Fruit fly (Drosophila melanogaster) whole organism, embryonic: ENCODE results near the gene Tusp.

ENCODE experiments used
- Adf1 ChIP-seq: fragments of 200-800 bp; sonication (Bioruptor generic); IDR thresholded peaks from 2 replicates; pipeline ENCODE4 v1.3.6; 2022; ENCODE audit warnings: missing biosample characterization, missing genetic modification characterization
- B-H1 ChIP-seq: fragments of 200-800 bp; sonication (Bioruptor generic); IDR thresholded peaks from 3 replicates; pipeline ENCODE4 v1.3.6; 2022; ENCODE audit warnings: missing biosample characterization, missing genetic modification characterization
- BEAF-32 ChIP-seq: fragments of 200-800 bp; sonication (Bioruptor generic); optimal IDR thresholded peaks from 3 replicates; lab custom pipeline; 2017; ENCODE audit warnings: missing biosample characterization, missing genetic modification characterization, mild to moderate bottlenecking, moderate library complexity, missing genetic modification reagents
- CG10321 ChIP-seq: fragments of 200-800 bp; sonication (Bioruptor generic); IDR thresholded peaks from 2 replicates; pipeline ENCODE4 v1.3.6; 2022; ENCODE audit warnings: missing biosample characterization, missing genetic modification characterization
- CG10366 ChIP-seq: fragments of 200-800 bp; sonication (Bioruptor generic); IDR thresholded peaks from 2 replicates; pipeline ENCODE4 v1.3.6; 2022; ENCODE audit warnings: missing biosample characterization, missing genetic modification characterization
- CG11560 ChIP-seq: fragments of 200-800 bp; sonication (Bioruptor generic); IDR thresholded peaks from 3 replicates; pipeline ENCODE4 v1.3.6; 2022; ENCODE audit warnings: missing biosample characterization, missing genetic modification characterization
- CG11695 ChIP-seq: fragments of 200-800 bp; sonication (Bioruptor generic); IDR thresholded peaks from 3 replicates; pipeline ENCODE4 v1.3.6; 2022; ENCODE audit warnings: missing biosample characterization, missing genetic modification characterization
- CG15011 ChIP-seq: fragments of 200-800 bp; sonication (Bioruptor generic); optimal IDR thresholded peaks from 3 replicates; lab custom pipeline; 2018; ENCODE audit warnings: missing biosample characterization, mild to moderate bottlenecking, missing genetic modification characterization
- CG15269 ChIP-seq: fragments of 200-800 bp; sonication (Bioruptor generic); optimal IDR thresholded peaks from 2 replicates; lab custom pipeline; 2018; ENCODE audit warnings: missing biosample characterization, mild to moderate bottlenecking, missing genetic modification characterization, moderate library complexity
- CG16815 ChIP-seq: fragments of 200-800 bp; sonication (Bioruptor generic); optimal IDR thresholded peaks from 3 replicates; lab custom pipeline; 2017; ENCODE audit warnings: missing biosample characterization, mild to moderate bottlenecking, missing genetic modification characterization
- CG18476 ChIP-seq: fragments of 200-800 bp; sonication (Bioruptor generic); optimal IDR thresholded peaks from 2 replicates; lab custom pipeline; 2016; ENCODE audit warnings: missing biosample characterization, mild to moderate bottlenecking, missing genetic modification characterization
- CG18764 ChIP-seq: fragments of 200-800 bp; sonication (Bioruptor generic); optimal IDR thresholded peaks from 3 replicates; lab custom pipeline; 2016; ENCODE audit warnings: missing biosample characterization, missing genetic modification characterization
- CG2120 ChIP-seq: fragments of 200-800 bp; sonication (Bioruptor generic); optimal IDR thresholded peaks from 3 replicates; lab custom pipeline; 2016; ENCODE audit warnings: missing biosample characterization, missing genetic modification characterization
- CG30403 ChIP-seq: fragments of 200-800 bp; sonication (Bioruptor generic); optimal IDR thresholded peaks from 3 replicates; lab custom pipeline; 2016; ENCODE audit warnings: missing biosample characterization, missing genetic modification characterization
- CG33213 ChIP-seq: fragments of 200-800 bp; sonication (Bioruptor generic); optimal IDR thresholded peaks from 3 replicates; lab custom pipeline; 2016; ENCODE audit warnings: missing biosample characterization, missing genetic modification characterization
- CG34422 ChIP-seq: fragments of 200-800 bp; sonication (Bioruptor generic); IDR thresholded peaks from 3 replicates; pipeline ENCODE4 v1.3.6; 2022; ENCODE audit warnings: missing biosample characterization, missing genetic modification characterization
- CG4404 ChIP-seq: fragments of 200-800 bp; sonication (Bioruptor generic); IDR thresholded peaks from 2 replicates; pipeline ENCODE4 v1.3.6; 2022; ENCODE audit warnings: missing biosample characterization, missing genetic modification characterization
- CG4854 ChIP-seq: fragments of 200-800 bp; sonication (Bioruptor generic); optimal IDR thresholded peaks from 2 replicates; lab custom pipeline; 2016; ENCODE audit warnings: missing biosample characterization, missing genetic modification characterization, inconsistent platforms
- CG7963 ChIP-seq: fragments of 200-800 bp; sonication (Bioruptor generic); IDR thresholded peaks from 3 replicates; pipeline ENCODE4 v1.3.6; 2022; ENCODE audit warnings: missing biosample characterization, missing genetic modification characterization; ENCODE audit not compliant: partially characterized antibody
- CG8089 ChIP-seq: fragments of 200-800 bp; sonication (Bioruptor generic); optimal IDR thresholded peaks from 3 replicates; lab custom pipeline; 2016; ENCODE audit warnings: missing biosample characterization, missing genetic modification characterization
- CG8478 ChIP-seq: fragments of >200 bp; optimal IDR thresholded peaks from 2 replicates; lab custom pipeline; 2018
- CG8924 ChIP-seq: fragments of 200-800 bp; optimal IDR thresholded peaks from 3 replicates; lab custom pipeline; 2019; ENCODE audit warnings: missing biosample characterization, mild to moderate bottlenecking, missing genetic modification characterization, moderate library complexity
- Dbx ChIP-seq: fragments of 200-800 bp; sonication (Bioruptor generic); IDR thresholded peaks from 3 replicates; pipeline ENCODE4 v1.3.6; 2022; ENCODE audit warnings: missing biosample characterization, missing genetic modification characterization
- E2f1 ChIP-seq: fragments of 200-800 bp; sonication (Bioruptor generic); IDR thresholded peaks from 2 replicates; pipeline ENCODE4 v1.3.6; 2022; ENCODE audit warnings: missing biosample characterization, missing genetic modification characterization
- Hr78 ChIP-seq, 2 experiments: fragments of 200-800 bp in 1 of 2; fragments of >200 bp in 1 of 2; sonication (Bioruptor generic) in 1 of 2; optimal IDR thresholded peaks; 2 replicates each; lab custom pipeline; 2017 to 2019; ENCODE audit warnings: missing biosample characterization in 2 of 2, missing genetic modification characterization in 2 of 2, mild to moderate bottlenecking in 1 of 2, moderate library complexity in 1 of 2
- MBD-R2 ChIP-seq: fragments of 200-800 bp; sonication (Bioruptor generic); IDR thresholded peaks from 2 replicates; pipeline ENCODE4 v1.3.6; 2022; ENCODE audit warnings: missing biosample characterization, missing genetic modification characterization
- Meics ChIP-seq: fragments of 200-800 bp; sonication (Bioruptor generic); optimal IDR thresholded peaks from 2 replicates; lab custom pipeline; 2017; ENCODE audit warnings: missing biosample characterization, mild to moderate bottlenecking, missing genetic modification characterization
- Nf-YC ChIP-seq: fragments of 200-800 bp; optimal IDR thresholded peaks from 3 replicates; lab custom pipeline; 2019; ENCODE audit warnings: missing biosample characterization, mild to moderate bottlenecking, missing genetic modification characterization, moderate library complexity
- Oaz ChIP-seq: fragments of 200-800 bp; sonication (Bioruptor generic); IDR thresholded peaks from 2 replicates; pipeline ENCODE4 v1.3.6; 2022; ENCODE audit warnings: missing biosample characterization, missing genetic modification characterization
- Optix ChIP-seq: fragments of 200-800 bp; sonication (Bioruptor generic); IDR thresholded peaks from 3 replicates; pipeline ENCODE4 v1.3.6; 2022; ENCODE audit warnings: missing biosample characterization, missing genetic modification characterization
- Rfx ChIP-seq: fragments of 200-800 bp; sonication (Bioruptor generic); IDR thresholded peaks from 2 replicates; pipeline ENCODE4 v1.3.6; 2022; ENCODE audit warnings: missing biosample characterization, missing genetic modification characterization
- Spps ChIP-seq: fragments of 200-800 bp; sonication (Bioruptor generic); optimal IDR thresholded peaks from 2 replicates; lab custom pipeline; 2018; ENCODE audit warnings: missing biosample characterization, mild to moderate bottlenecking, missing genetic modification characterization
- YL-1 ChIP-seq: fragments of 200-800 bp; sonication (Bioruptor generic); optimal IDR thresholded peaks from 3 replicates; lab custom pipeline; 2017; ENCODE audit warnings: missing biosample characterization, mild to moderate bottlenecking, missing genetic modification characterization
- bbx ChIP-seq: fragments of 200-800 bp; sonication (Bioruptor generic); IDR thresholded peaks from 2 replicates; pipeline ENCODE4 v1.3.6; 2022; ENCODE audit warnings: missing biosample characterization, missing genetic modification characterization; ENCODE audit not compliant: partially characterized antibody
- ci ChIP-seq: fragments of 200-800 bp; sonication (Bioruptor generic); IDR thresholded peaks from 3 replicates; pipeline ENCODE4 v1.3.6; 2022; ENCODE audit warnings: missing biosample characterization, missing genetic modification characterization
- danr ChIP-seq: fragments of 200-800 bp; sonication (Bioruptor generic); IDR thresholded peaks from 2 replicates; pipeline ENCODE4 v1.3.6; 2022; ENCODE audit warnings: missing biosample characterization, missing genetic modification characterization
- fd64A ChIP-seq: fragments of 200-800 bp; sonication (Bioruptor generic); optimal IDR thresholded peaks from 3 replicates; lab custom pipeline; 2018; ENCODE audit warnings: missing biosample characterization, mild to moderate bottlenecking, missing genetic modification characterization
- klu ChIP-seq: fragments of 200-800 bp; sonication (Bioruptor generic); IDR thresholded peaks from 2 replicates; pipeline ENCODE4 v1.3.6; 2022; ENCODE audit warnings: missing biosample characterization, missing genetic modification characterization
- lab ChIP-seq: fragments of 200-800 bp; sonication (Bioruptor generic); optimal IDR thresholded peaks from 3 replicates; lab custom pipeline; 2017; ENCODE audit warnings: missing biosample characterization, missing genetic modification characterization, mild to moderate bottlenecking, moderate library complexity, missing genetic modification reagents
- lov ChIP-seq, 2 experiments: fragments of 200-800 bp in 1 of 2; fragments of >200 bp in 1 of 2; sonication (Bioruptor generic) in 1 of 2; IDR thresholded peaks in 1 of 2; optimal IDR thresholded peaks in 1 of 2; 2 replicates in 1 of 2; 3 replicates in 1 of 2; pipeline versions ENCODE4 v1.3.6 to Lab custom; 2017 to 2022; ENCODE audit warnings: missing biosample characterization in 1 of 2, missing genetic modification characterization in 1 of 2
- odd ChIP-seq: fragments of 200-800 bp; sonication (Bioruptor generic); optimal IDR thresholded peaks from 2 replicates; lab custom pipeline; 2017; ENCODE audit warnings: missing biosample characterization, mild to moderate bottlenecking, missing genetic modification characterization
- pb ChIP-seq: fragments of 200-800 bp; sonication (Bioruptor generic); optimal IDR thresholded peaks from 3 replicates; lab custom pipeline; 2016; ENCODE audit warnings: missing biosample characterization, missing genetic modification characterization
- pros ChIP-seq: fragments of 200-800 bp; sonication (Bioruptor generic); optimal IDR thresholded peaks from 3 replicates; lab custom pipeline; 2019; ENCODE audit warnings: missing biosample characterization, mild to moderate bottlenecking, missing genetic modification characterization, moderate library complexity
- sc ChIP-seq, 3 experiments: fragments of >200 bp in 2 of 3; fragments of 200-800 bp in 1 of 3; sonication (Bioruptor generic) in 1 of 3; optimal IDR thresholded peaks; 2 replicates in 2 of 3; 3 replicates in 1 of 3; lab custom pipeline; 2017; ENCODE audit warnings: mild to moderate bottlenecking in 1 of 3, missing biosample characterization in 1 of 3, missing genetic modification characterization in 1 of 3, missing genetic modification reagents in 1 of 3
- ssp ChIP-seq: fragments of 200-800 bp; sonication (Bioruptor generic); IDR thresholded peaks from 2 replicates; pipeline ENCODE4 v1.3.6; 2022; ENCODE audit warnings: missing biosample characterization, missing genetic modification characterization
- tio ChIP-seq: fragments of 200-800 bp; sonication (Bioruptor generic); optimal IDR thresholded peaks from 2 replicates; lab custom pipeline; 2017; ENCODE audit warnings: missing biosample characterization, missing genetic modification characterization, inconsistent platforms
- toy ChIP-seq: fragments of 200-800 bp; sonication (Bioruptor generic); IDR thresholded peaks from 2 replicates; pipeline ENCODE4 v1.3.6; 2022; ENCODE audit warnings: missing biosample characterization, missing genetic modification characterization
- trem ChIP-seq: fragments of 200-800 bp; optimal IDR thresholded peaks from 3 replicates; lab custom pipeline; 2019; ENCODE audit warnings: missing biosample characterization, mild to moderate bottlenecking, missing genetic modification characterization, moderate library complexity

Gene Tusp

dm6 chr3R:27607218-27607929 is at the start of gene Tusp, which contains the start of gene dsd (continued):
- TF ChIP-seq lov (optimal IDR thresholded peaks at IDR 0.05; lab: Kevin White, UChicago) (no peak), lov (GFP tag; IDR thresholded peaks at IDR 0.05; lab: Robert Waterston, UW) (peak; percentile 33; the same call in 1 of the 3 replicates), bbx (GFP tag; lab: Robert Waterston, UW) (peak; percentile 11; the same call in 1 of the 2 replicates), CG18476 (GFP tag; lab: Kevin White, UChicago) (peak; percentile 54), pros (GFP tag; lab: Kevin White, UChicago) (no peak), E2f1 (GFP tag; lab: Robert Waterston, UW) (peak; percentile 58), CG10366 (GFP tag; lab: Robert Waterston, UW) (peak; percentile 68), klu (GFP tag; lab: Robert Waterston, UW) (0 out of 2 replicates have a peak, but pooled peaks have one; percentile 36), ci (GFP tag; lab: Robert Waterston, UW) (peak; percentile 81), ssp (GFP tag; lab: Robert Waterston, UW) (peak; percentile 66), lab (GFP tag; lab: Kevin White, UChicago) (peak; percentile 84), B-H1 (GFP tag; lab: Robert Waterston, UW) (peak; percentile 20; the same call in 2 of the 3 replicates), Dbx (peak; percentile 87), CG18764 (GFP tag; lab: Kevin White, UChicago) (peak; percentile 78), tio (GFP tag; lab: Kevin White, UChicago) (peak; percentile 70), Nf-YC (tag; lab: Kevin White, UChicago) (peak; percentile 65), CG8478 (lab: Kevin White, UChicago) (no peak), fd64A (GFP tag; lab: Kevin White, UChicago) (no peak), danr (GFP tag; lab: Robert Waterston, UW) (0 out of 2 replicates have a peak, but pooled peaks have one; percentile 44), CG11560 (tag; lab: Robert Waterston, UW) (no peak), Adf1 (peak; percentile 33; the same call in 1 of the 2 replicates), MBD-R2 (peak; percentile 88), sc (optimal IDR thresholded peaks at IDR 0.05; lab: Kevin White, UChicago) (no peak), sc (GFP tag; optimal IDR thresholded peaks at IDR 0.05; lab: Kevin White, UChicago) (peak; percentile 25), CG2120 (GFP tag; lab: Kevin White, UChicago) (peak; percentile 86), CG8924 (tag; lab: Kevin White, UChicago) (peak; percentile 64), CG7963 (GFP tag; lab: Robert Waterston, UW) (0 out of 3 replicates have a peak, but pooled peaks have one; percentile 38), Optix (GFP tag; lab: Robert Waterston, UW) (peak; percentile 46; the same call in 2 of the 3 replicates), odd (peak; percentile 32), CG30403 (GFP tag; lab: Kevin White, UChicago) (peak; percentile 86), CG11695 (GFP tag; lab: Robert Waterston, UW) (peak; percentile 28; the same call in 1 of the 3 replicates), CG4854 (GFP tag; lab: Kevin White, UChicago) (peak; percentile 48), CG34422 (peak; percentile 76), CG33213 (GFP tag; lab: Kevin White, UChicago) (peak; percentile 64), BEAF-32 (GFP tag; lab: Kevin White, UChicago) (peak; percentile 75), Oaz (GFP tag; lab: Robert Waterston, UW) (peak; percentile 20; the same call in 1 of the 2 replicates), CG10321 (GFP tag; lab: Robert Waterston, UW) (no peak), Rfx (GFP tag; lab: Robert Waterston, UW) (peak; percentile 90), Meics (peak; percentile 66), Hr78 (GFP tag; optimal IDR thresholded peaks at IDR 0.05; lab: Kevin White, UChicago) (no peak), CG15011 (GFP tag; lab: Kevin White, UChicago) (no peak), trem (tag; lab: Kevin White, UChicago) (peak; percentile 37), CG8089 (GFP tag; lab: Kevin White, UChicago) (peak; percentile 54), pb (GFP tag; lab: Kevin White, UChicago) (peak; percentile 37), toy (no peak), CG15269 (tag; lab: Kevin White, UChicago) (peak; percentile 71), YL-1 (GFP tag; lab: Kevin White, UChicago) (peak; percentile 64), CG4404 (GFP tag; lab: Robert Waterston, UW) (peak; percentile 46; the same call in 1 of the 2 replicates), Spps (tag; lab: Kevin White, UChicago) (no peak), CG16815 (peak; percentile 61)
